Fruit fly (Drosophila melanogaster) whole organism: ENCODE results near the gene Hmt-1.

ENCODE experiments used
- CG8478 ChIP-seq: fragments of >200 bp; optimal IDR thresholded peaks from 2 replicates; lab custom pipeline; 2018; ENCODE audit warnings: inconsistent platforms
- Dll ChIP-seq: fragments of >200 bp; optimal IDR thresholded peaks from 2 replicates; lab custom pipeline; 2017
- EcR ChIP-seq, 2 experiments: fragments of >200 bp; optimal IDR thresholded peaks; 2 replicates each; lab custom pipeline; 2017; ENCODE audit warnings: missing biosample characterization in 2 of 2, missing genetic modification characterization in 2 of 2, missing genetic modification reagents in 2 of 2

DNA sequence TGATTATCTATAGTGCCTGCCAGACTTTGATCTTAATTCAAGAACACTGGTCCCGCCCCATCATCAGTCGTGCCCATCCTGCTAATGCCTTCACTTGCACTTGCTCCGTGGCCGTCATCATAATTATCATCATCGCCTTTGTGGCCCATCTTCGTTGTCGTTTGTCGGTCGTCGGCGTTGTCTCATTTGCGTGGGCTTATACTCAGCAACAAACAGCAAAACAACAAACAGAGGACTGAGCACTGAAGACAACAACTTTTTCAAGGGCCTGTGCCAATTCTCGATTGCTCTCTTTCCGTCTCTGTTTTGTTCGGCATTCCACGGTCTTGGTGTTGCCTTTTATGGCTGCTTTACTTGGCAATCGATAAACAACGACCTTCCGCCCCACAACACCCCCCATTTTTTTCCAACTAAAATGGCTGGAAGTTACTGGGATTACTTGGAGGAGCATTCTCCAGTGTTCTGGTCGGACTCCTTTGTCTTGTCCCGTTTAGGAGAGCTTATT, 49.3 kb downstream of the Hmt-1 start:
- TF ChIP-seq Dll (lab: Kevin White, UChicago), result no peak
- TF ChIP-seq EcR (GFP tag; optimal IDR thresholded peaks at IDR 0.05; lab: Kevin White, UChicago), result no peak
- no peak for TF ChIP-seq CG8478 (lab: Kevin White, UChicago)
